Fruit fly (Drosophila melanogaster): Measurements from ENCODE around the gene CG4669.

The CG4669 gene

dm6 chr3L:5277942-5278341, 43.7 kb downstream of the CG4669 start, which contains the start of gene shep (continued):
- TF ChIP-seq cas (GFP tag; IDR thresholded peaks at IDR 0.05): peak; percentile 52; the same call in 1 of the 2 replicates
- TF ChIP-seq oc (tag; optimal IDR thresholded peaks at IDR 0.05): peak; percentile 89
- peak; percentile 66 for TF ChIP-seq Optix (GFP tag; IDR thresholded peaks at IDR 0.05)
- peak; percentile 46; the same call in 1 of the 2 replicates for TF ChIP-seq Doc2 (GFP tag; IDR thresholded peaks at IDR 0.05)
- TF ChIP-seq CG9215 (GFP tag; IDR thresholded peaks at IDR 0.05): peak; percentile 74
- peak; percentile 83 for TF ChIP-seq CG18476 (GFP tag; optimal IDR thresholded peaks at IDR 0.05)
- no peak for TF ChIP-seq unc-4 (GFP tag; IDR thresholded peaks at IDR 0.05; ENCODE audit: partially characterized antibody)
- TF ChIP-seq Nf-YC (tag; optimal IDR thresholded peaks at IDR 0.05): peak; percentile 74
- TF ChIP-seq CG11504 (tag; optimal IDR thresholded peaks at IDR 0.05): peak; percentile 92
- no peak for TF ChIP-seq CG8478 (optimal IDR thresholded peaks at IDR 0.05)
- peak; percentile 88 for TF ChIP-seq CG10147 (GFP tag; optimal IDR thresholded peaks at IDR 0.05)
- TF ChIP-seq CG4820 (GFP tag; optimal IDR thresholded peaks at IDR 0.05): peak; percentile 86
- peak in 1 of 2 experiments; percentile 89 for TF ChIP-seq eve (GFP tag; optimal IDR thresholded peaks at IDR 0.05)
- peak; percentile 59 for TF ChIP-seq CG43689 (GFP tag; IDR thresholded peaks at IDR 0.05)
- peak; percentile 83 for TF ChIP-seq onecut (GFP tag; IDR thresholded peaks at IDR 0.05)
- peak; percentile 100 for TF ChIP-seq CG11696 (GFP tag; IDR thresholded peaks at IDR 0.05)
- peak; percentile 33 for TF ChIP-seq CG3838 (GFP tag; optimal IDR thresholded peaks at IDR 0.05)
- peak; percentile 57 for TF ChIP-seq CG4360 (GFP tag; IDR thresholded peaks at IDR 0.05)
- peak; percentile 78 for TF ChIP-seq NFAT (GFP tag; IDR thresholded peaks at IDR 0.05)
- TF ChIP-seq Taf1 (GFP tag; IDR thresholded peaks at IDR 0.05): peak; percentile 70
- peak; percentile 34 for TF ChIP-seq CG9876 (GFP tag; optimal IDR thresholded peaks at IDR 0.05)
- peak; percentile 64 for TF ChIP-seq CG18764 (GFP tag; optimal IDR thresholded peaks at IDR 0.05)
- peak; percentile 85 for TF ChIP-seq Oaz (GFP tag; IDR thresholded peaks at IDR 0.05)
- peak; percentile 32 for TF ChIP-seq trh (GFP tag; optimal IDR thresholded peaks at IDR 0.05)
- TF ChIP-seq dpn (GFP tag; optimal IDR thresholded peaks at IDR 0.05): peak; percentile 81 to 89
- TF ChIP-seq D (optimal IDR thresholded peaks at IDR 0.05): no peak
- TF ChIP-seq D (GFP tag; optimal IDR thresholded peaks at IDR 0.05): peak; percentile 86
- no peak for TF ChIP-seq sna (GFP tag; IDR thresholded peaks at IDR 0.05; ENCODE audit: partially characterized antibody)
- TF ChIP-seq CG8924 (tag; optimal IDR thresholded peaks at IDR 0.05): peak; percentile 91
- peak; percentile 87 for TF ChIP-seq HLH3B (GFP tag; IDR thresholded peaks at IDR 0.05)
- peak; percentile 83 for TF ChIP-seq Six4 (GFP tag; optimal IDR thresholded peaks at IDR 0.05)
- TF ChIP-seq D19B (GFP tag; optimal IDR thresholded peaks at IDR 0.05): peak; percentile 82
- TF ChIP-seq tll (GFP tag; optimal IDR thresholded peaks at IDR 0.05): no peak
- TF ChIP-seq ase (GFP tag; IDR thresholded peaks at IDR 0.05): peak; percentile 87
- TF ChIP-seq Ptx1 (GFP tag; IDR thresholded peaks at IDR 0.05): peak; percentile 94
- TF ChIP-seq zen (tag; optimal IDR thresholded peaks at IDR 0.05): peak; percentile 92
- TF ChIP-seq eyg (GFP tag; optimal IDR thresholded peaks at IDR 0.05): peak; percentile 10
- peak; percentile 90 for TF ChIP-seq dmrt11E (tag; optimal IDR thresholded peaks at IDR 0.05)
- TF ChIP-seq bab2 (GFP tag; optimal IDR thresholded peaks at IDR 0.05): peak; percentile 73
- no peak for TF ChIP-seq fru (optimal IDR thresholded peaks at IDR 0.05)
- TF ChIP-seq Max (GFP tag; optimal IDR thresholded peaks at IDR 0.05): peak; percentile 88
- peak; percentile 78 for TF ChIP-seq sqz (GFP tag; optimal IDR thresholded peaks at IDR 0.05)
- peak; percentile 79 for TF ChIP-seq fd3F (GFP tag; optimal IDR thresholded peaks at IDR 0.05)
- peak; percentile 78 for TF ChIP-seq corto (GFP tag; optimal IDR thresholded peaks at IDR 0.05)
- peak; percentile 71 for TF ChIP-seq psq (GFP tag; optimal IDR thresholded peaks at IDR 0.05)
- peak; percentile 81 for TF ChIP-seq CG12299 (tag; optimal IDR thresholded peaks at IDR 0.05)
- peak; percentile 73 for TF ChIP-seq cato (GFP tag; optimal IDR thresholded peaks at IDR 0.05; ENCODE audit: borderline replicate concordance)
- TF ChIP-seq CG18262 (tag; optimal IDR thresholded peaks at IDR 0.05): peak; percentile 91
- peak; percentile 59 for TF ChIP-seq MBD-R2 (GFP tag; IDR thresholded peaks at IDR 0.05)
- peak; percentile 83 for TF ChIP-seq B-H1 (GFP tag; IDR thresholded peaks at IDR 0.05)
- peak; percentile 88 for TF ChIP-seq D19A (tag; optimal IDR thresholded peaks at IDR 0.05)
- peak; percentile 60 for TF ChIP-seq CG12942 (GFP tag; optimal IDR thresholded peaks at IDR 0.05)
- peak; percentile 74 for TF ChIP-seq ap (GFP tag; IDR thresholded peaks at IDR 0.05)

All from whole organism, embryonic.